Worm (Caenorhabditis elegans) whole organism, midembryonic: ENCODE data around the gene ZC404.16.

Experiments
- flt-1 ChIP-seq: fragments of 200-800 bp; sonication (Bioruptor generic); IDR thresholded peaks from 2 replicates; pipeline ENCODE4 v1.3.6; 2022; ENCODE audit warnings: missing genetic modification characterization, missing compliant biosample characterization
- klf-2 ChIP-seq: fragments of 200-800 bp; sonication (Bioruptor generic); conservative IDR thresholded peaks from 2 replicates; pipeline ENCODE4 v1.3.6; 2022; ENCODE audit warnings: missing genetic modification reagents, missing genetic modification characterization, missing compliant biosample characterization
- med-1 ChIP-seq: sonication (generic microtip); optimal IDR thresholded peaks from 2 replicates; lab custom pipeline; 2017; ENCODE audit warnings: missing genetic modification characterization, mild to moderate bottlenecking, missing compliant biosample characterization, antibody characterized with exemption, missing genetic modification reagents; ENCODE audit not compliant: insufficient read depth
- ztf-29 ChIP-seq: fragments of 200-800 bp; sonication (Bioruptor generic); IDR thresholded peaks from 2 replicates; pipeline ENCODE4 v1.3.6; 2022; ENCODE audit warnings: missing genetic modification reagents, missing genetic modification characterization, missing compliant biosample characterization

- TF ChIP-seq flt-1: no peak
- TF ChIP-seq med-1 (GFP tag; lab: Kevin White, UChicago): no peak
- TF ChIP-seq ztf-29 (GFP tag; lab: Robert Waterston, UW): no peak
- no peak for TF ChIP-seq klf-2 (GFP tag; lab: Robert Waterston, UW)
Observed at ce11 chrV:6736877-6737276, 36.8 kb downstream of the ZC404.16 start.
